Worm (Caenorhabditis elegans): Measurements from ENCODE around the gene W06F12.2.
"Not testable (repeated sequence)": the region's sequence is repeated elsewhere in the genome, so short reads cannot be mapped to it uniquely, and the experiment has no call there.

Gene W06F12.2

DNA sequence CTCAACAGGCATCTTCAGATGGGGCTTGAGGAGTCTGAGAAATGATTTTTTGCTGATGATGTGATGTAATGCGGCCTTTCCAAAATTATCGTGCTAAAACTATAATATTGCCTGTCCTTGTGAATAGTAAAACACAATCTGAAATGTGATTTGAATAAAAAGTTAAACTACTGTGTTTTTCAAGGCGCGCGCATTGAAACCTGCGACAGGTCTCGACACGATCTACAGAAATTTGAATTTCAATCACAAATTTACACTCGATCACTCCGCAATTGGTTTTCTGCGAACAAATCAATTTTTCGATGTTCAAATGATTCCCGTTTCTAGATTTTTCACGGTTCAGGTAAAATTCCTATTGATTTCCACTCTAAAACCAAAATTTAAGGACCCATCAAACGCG is 24.2 kb upstream of the W06F12.2 start, which contains the start of gene toca-2 (continued):
- TF ChIP-seq efl-1 (GFP tag; optimal IDR thresholded peaks at IDR 0.05) (peak; percentile 37), sea-2 (GFP tag; IDR thresholded peaks at IDR 0.05) (no peak), snpc-4 (GFP tag; optimal IDR thresholded peaks at IDR 0.05) (no peak), snpc-4 (tag; optimal IDR thresholded peaks at IDR 0.05) (peak in 1 of 4 experiments; percentile 7), lsl-1 (GFP tag; optimal IDR thresholded peaks at IDR 0.05) (peak; percentile 93), aptf-2 (GFP tag; conservative IDR thresholded peaks at IDR 0.05) (no peak), F52B5.7 (tag; optimal IDR thresholded peaks at IDR 0.05) (no peak), zim-3 (tag; optimal IDR thresholded peaks at IDR 0.05) (no peak), ZK185.1 (tag; optimal IDR thresholded peaks at IDR 0.05; ENCODE audit: poor library complexity, severe bottlenecking) (no peak), attf-3 (GFP tag; conservative IDR thresholded peaks at IDR 0.05) (no peak), nfyb-1 (GFP tag; IDR thresholded peaks at IDR 0.05) (no peak), F10E7.11 (tag; optimal IDR thresholded peaks at IDR 0.05) (no peak), Y67H2A.10 (GFP tag; conservative IDR thresholded peaks at IDR 0.05) (no peak), madf-6 (GFP tag; IDR thresholded peaks at IDR 0.05) (peak; percentile 87), somi-1 (GFP tag; optimal IDR thresholded peaks at IDR 0.05) (no peak), egl-44 (GFP tag; IDR thresholded peaks at IDR 0.05) (no peak), cebp-2 (GFP tag; IDR thresholded peaks at IDR 0.05) (no peak), bed-2 (GFP tag; IDR thresholded peaks at IDR 0.05) (no peak), athp-1 (tag; optimal IDR thresholded peaks at IDR 0.05) (no peak), unc-130 (GFP tag; optimal IDR thresholded peaks at IDR 0.05) (no peak), ceh-100 (GFP tag; IDR thresholded peaks at IDR 0.05) (no peak), snpc-3.4 (tag; optimal IDR thresholded peaks at IDR 0.05) (no peak), xnd-1 (tag; optimal IDR thresholded peaks at IDR 0.05) (peak; percentile 87), madf-8 (GFP tag; conservative IDR thresholded peaks at IDR 0.05) (peak; percentile 64), F57A8.1 (GFP tag; optimal IDR thresholded peaks at IDR 0.05) (no peak), hrde-1 (tag; optimal IDR thresholded peaks at IDR 0.05; ENCODE audit: borderline replicate concordance) (no peak), D2030.7 (GFP tag; IDR thresholded peaks at IDR 0.05) (peak; percentile 73), ztf-3 (GFP tag; optimal IDR thresholded peaks at IDR 0.05) (no peak), ceh-58 (GFP tag; IDR thresholded peaks at IDR 0.05) (no peak), snpc-1.1 (tag; optimal IDR thresholded peaks at IDR 0.05; ENCODE audit: insufficient read depth) (no peak), F55B11.4 (tag; optimal IDR thresholded peaks at IDR 0.05; ENCODE audit: borderline replicate concordance, insufficient read depth) (no peak)

DNA sequence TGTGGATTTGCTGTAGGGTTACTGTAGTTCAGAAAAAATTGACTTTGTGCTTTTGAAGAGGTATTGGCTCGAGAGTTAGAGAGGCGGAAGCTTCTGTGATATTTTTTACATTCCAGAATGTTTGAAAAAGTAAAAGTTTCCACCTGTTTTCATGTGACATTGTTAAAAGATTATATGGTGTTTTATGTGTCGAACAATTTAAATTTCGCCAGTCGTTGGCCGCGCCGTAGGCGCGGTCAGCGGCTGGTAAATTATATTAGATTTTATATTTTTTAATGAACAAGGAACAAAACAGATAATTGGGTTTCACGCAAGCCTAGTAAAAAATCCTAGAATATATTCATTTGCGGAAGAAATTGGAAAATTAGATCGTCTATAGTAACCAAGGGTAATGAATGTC is 19.7 kb upstream of the W06F12.2 start, which contains the start of gene mlc-7:
TSS of gene mlc-7 (plus strand) at position 301 of the 400 bp plus-strand sequence.
- TF ChIP-seq repo-1 (tag; optimal IDR thresholded peaks at IDR 0.05); Y53F4B.3 (GFP tag; IDR thresholded peaks at IDR 0.05); ceh-100 (GFP tag; IDR thresholded peaks at IDR 0.05): not testable (repeated sequence)

DNA sequence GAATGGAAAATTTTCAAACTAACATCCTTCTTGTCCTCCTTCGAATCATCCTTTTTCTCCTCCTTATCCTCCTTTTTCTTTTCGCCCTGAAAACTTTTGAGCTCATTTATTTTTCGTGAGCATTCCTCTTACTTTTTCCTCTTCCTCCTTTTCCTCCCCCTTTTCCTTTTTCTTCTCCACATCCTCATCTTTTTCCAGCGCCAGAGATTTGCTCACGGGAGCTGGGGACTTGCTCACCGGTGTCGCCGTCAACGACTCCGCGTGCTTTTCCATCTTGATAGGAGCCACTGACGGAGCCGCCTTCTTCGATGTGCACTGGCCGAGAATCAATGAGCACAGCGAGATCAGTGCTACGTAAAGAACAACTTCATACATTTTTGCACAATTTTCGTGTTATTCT is 16.8 kb upstream of the W06F12.2 start, which contains the start of gene K08E3.2:
TSS of gene K08E3.2 (minus strand) at position 375 of the 400 bp plus-strand sequence.
- TF ChIP-seq zfh-2 (GFP tag; conservative IDR thresholded peaks at IDR 0.05) (peak; percentile 72), egrh-3 (GFP tag; IDR thresholded peaks at IDR 0.05) (peak; percentile 26; the same call in 1 of the 2 replicates), nhr-90 (tag; optimal IDR thresholded peaks at IDR 0.05) (no peak)
